Worm (Caenorhabditis elegans) whole organism, late embryonic: Measurements from ENCODE around the gene R09A8.1.

Source experiments
- C08G9.2 ChIP-seq: sonication (generic microtip); optimal IDR thresholded peaks from 2 replicates; lab custom pipeline; 2016; ENCODE audit warnings: mild to moderate bottlenecking, missing genetic modification characterization, moderate library complexity, missing compliant biosample characterization
- C38D4.7 ChIP-seq: fragments of 200-800 bp; sonication (Bioruptor generic); optimal IDR thresholded peaks from 2 replicates; lab custom pipeline; 2018; ENCODE audit warnings: mild to moderate bottlenecking, missing genetic modification characterization, moderate library complexity, missing compliant biosample characterization
- F13H6.1 ChIP-seq: sonication (generic microtip); optimal IDR thresholded peaks from 2 replicates; lab custom pipeline; 2016; ENCODE audit warnings: missing genetic modification characterization, missing compliant biosample characterization
- K02D7.2 ChIP-seq: sonication (generic microtip); optimal IDR thresholded peaks from 2 replicates; lab custom pipeline; 2017; ENCODE audit warnings: mild to moderate bottlenecking, missing genetic modification characterization, missing compliant biosample characterization
- K09A11.1 ChIP-seq: sonication (generic microtip); optimal IDR thresholded peaks from 2 replicates; lab custom pipeline; 2017; ENCODE audit warnings: antibody characterized with exemption, mild to moderate bottlenecking, missing genetic modification characterization, missing compliant biosample characterization; ENCODE audit not compliant: insufficient read depth
- T23F11.4 ChIP-seq: fragments of 200-800 bp; sonication (Bioruptor generic); optimal IDR thresholded peaks from 2 replicates; lab custom pipeline; 2018; ENCODE audit warnings: mild to moderate bottlenecking, missing genetic modification characterization, missing compliant biosample characterization
- ahr-1 ChIP-seq: sonication (generic microtip); optimal IDR thresholded peaks from 2 replicates; lab custom pipeline; 2016; ENCODE audit warnings: missing genetic modification characterization, missing compliant biosample characterization
- ama-1 ChIP-seq: fragments of 150-350 bp; optimal IDR thresholded peaks from 2 replicates; lab custom pipeline; 2014
- ceh-14 ChIP-seq: sonication (generic microtip); optimal IDR thresholded peaks from 2 replicates; lab custom pipeline; 2016; ENCODE audit warnings: missing genotype, missing genetic modification characterization, missing compliant biosample characterization
- ceh-18 ChIP-seq: sonication (generic microtip); optimal IDR thresholded peaks from 2 replicates; lab custom pipeline; 2016; ENCODE audit warnings: missing genetic modification characterization, missing compliant biosample characterization
- ceh-19 ChIP-seq: fragments of 200-800 bp; sonication (Bioruptor generic); optimal IDR thresholded peaks from 2 replicates; lab custom pipeline; 2018; ENCODE audit warnings: mild to moderate bottlenecking, missing genetic modification characterization, missing compliant biosample characterization
- ceh-22 ChIP-seq: sonication (generic microtip); optimal IDR thresholded peaks from 2 replicates; lab custom pipeline; 2017; ENCODE audit warnings: missing biosample characterization, missing genetic modification characterization
- ceh-24 ChIP-seq: sonication (generic microtip); optimal IDR thresholded peaks from 2 replicates; lab custom pipeline; 2016; ENCODE audit warnings: mild to moderate bottlenecking, missing genetic modification characterization, missing compliant biosample characterization
- ceh-31 ChIP-seq: sonication (generic microtip); optimal IDR thresholded peaks from 2 replicates; lab custom pipeline; 2016; ENCODE audit warnings: missing genetic modification characterization, missing compliant biosample characterization
- ceh-34 ChIP-seq: sonication (generic microtip); optimal IDR thresholded peaks from 2 replicates; lab custom pipeline; 2016; ENCODE audit warnings: mild to moderate bottlenecking, missing genetic modification characterization, missing compliant biosample characterization
- ceh-48 ChIP-seq: sonication (generic microtip); optimal IDR thresholded peaks from 2 replicates; lab custom pipeline; 2016; ENCODE audit warnings: missing genetic modification characterization, inconsistent platforms, missing compliant biosample characterization
- ceh-9 ChIP-seq: sonication (generic microtip); optimal IDR thresholded peaks from 2 replicates; lab custom pipeline; 2016; ENCODE audit warnings: mild to moderate bottlenecking, missing genetic modification characterization, inconsistent platforms, missing compliant biosample characterization
- dmd-4 ChIP-seq: sonication (generic microtip); optimal IDR thresholded peaks from 2 replicates; lab custom pipeline; 2016; ENCODE audit warnings: borderline replicate concordance, missing genetic modification characterization, missing compliant biosample characterization
- elt-2 ChIP-seq: sonication (generic microtip); optimal IDR thresholded peaks from 2 replicates; lab custom pipeline; 2016; ENCODE audit warnings: missing genetic modification reagents, missing genetic modification characterization, missing compliant biosample characterization
- eyg-1 ChIP-seq: sonication (generic microtip); optimal IDR thresholded peaks from 2 replicates; lab custom pipeline; 2016; ENCODE audit warnings: missing genotype, missing genetic modification characterization, missing compliant biosample characterization
- fax-1 ChIP-seq: sonication (generic microtip); optimal IDR thresholded peaks from 2 replicates; lab custom pipeline; 2016; ENCODE audit warnings: missing genotype, missing genetic modification characterization, missing compliant biosample characterization
- fkh-10 ChIP-seq: fragments of 150-350 bp; optimal IDR thresholded peaks from 2 replicates; lab custom pipeline; 2014; ENCODE audit warnings: missing biosample characterization, missing genetic modification reagents, missing genetic modification characterization
- fkh-6 ChIP-seq: sonication (generic microtip); optimal IDR thresholded peaks from 2 replicates; lab custom pipeline; 2016; ENCODE audit warnings: missing genetic modification characterization, missing compliant biosample characterization
- hlh-13 ChIP-seq: fragments of 200-800 bp; sonication (Bioruptor generic); optimal IDR thresholded peaks from 2 replicates; lab custom pipeline; 2018; ENCODE audit warnings: mild to moderate bottlenecking, missing genetic modification characterization, missing compliant biosample characterization
- hlh-30 ChIP-seq: sonication (generic microtip); optimal IDR thresholded peaks from 2 replicates; lab custom pipeline; 2017; ENCODE audit warnings: antibody characterized with exemption, missing genetic modification characterization, missing compliant biosample characterization; ENCODE audit not compliant: insufficient read depth
- hlh-6 ChIP-seq: sonication (generic microtip); optimal IDR thresholded peaks from 2 replicates; lab custom pipeline; 2016; ENCODE audit warnings: missing genotype, missing genetic modification characterization, missing compliant biosample characterization
- hlh-8 ChIP-seq: sonication (generic microtip); optimal IDR thresholded peaks from 2 replicates; lab custom pipeline; 2016; ENCODE audit warnings: missing genotype, missing genetic modification characterization, missing compliant biosample characterization
- lim-6 ChIP-seq: sonication (generic microtip); optimal IDR thresholded peaks from 2 replicates; lab custom pipeline; 2016; ENCODE audit warnings: missing genetic modification characterization, missing compliant biosample characterization
- lin-11 ChIP-seq: fragments of 200-800 bp; sonication (Bioruptor generic); optimal IDR thresholded peaks from 2 replicates; lab custom pipeline; 2018; ENCODE audit warnings: mild to moderate bottlenecking, missing genetic modification characterization, missing compliant biosample characterization
- madf-2 ChIP-seq: sonication (generic microtip); optimal IDR thresholded peaks from 2 replicates; lab custom pipeline; 2017; ENCODE audit warnings: missing genetic modification characterization, missing compliant biosample characterization
- mec-3 ChIP-seq: sonication (generic microtip); optimal IDR thresholded peaks from 2 replicates; lab custom pipeline; 2016; ENCODE audit warnings: borderline replicate concordance, missing genetic modification characterization, missing compliant biosample characterization
- nfya-1 ChIP-seq: sonication (generic microtip); optimal IDR thresholded peaks from 2 replicates; lab custom pipeline; 2017; ENCODE audit warnings: missing genetic modification characterization, mild to moderate bottlenecking, missing compliant biosample characterization, antibody characterized with exemption, moderate library complexity
- nhr-11 ChIP-seq: fragments of 150-350 bp; optimal IDR thresholded peaks from 2 replicates; lab custom pipeline; 2014; ENCODE audit warnings: missing biosample characterization, missing genetic modification characterization
- nhr-232 ChIP-seq: sonication (generic microtip); optimal IDR thresholded peaks from 2 replicates; lab custom pipeline; 2016; ENCODE audit warnings: missing genetic modification characterization, missing compliant biosample characterization
- npax-4 ChIP-seq: sonication (generic microtip); optimal IDR thresholded peaks from 2 replicates; lab custom pipeline; 2016; ENCODE audit warnings: missing genetic modification characterization, missing compliant biosample characterization
- odd-2 ChIP-seq: sonication (generic microtip); optimal IDR thresholded peaks from 2 replicates; lab custom pipeline; 2017; ENCODE audit warnings: antibody characterized with exemption, mild to moderate bottlenecking, missing genetic modification characterization, missing compliant biosample characterization
- pag-3 ChIP-seq: sonication (generic microtip); optimal IDR thresholded peaks from 2 replicates; lab custom pipeline; 2016; ENCODE audit warnings: missing compliant biosample characterization, missing genetic modification characterization, borderline replicate concordance
- pax-1 ChIP-seq: fragments of 150-350 bp; optimal IDR thresholded peaks from 2 replicates; lab custom pipeline; 2014; ENCODE audit warnings: missing biosample characterization, missing genetic modification characterization
- pha-2 ChIP-seq: sonication (generic microtip); optimal IDR thresholded peaks from 2 replicates; lab custom pipeline; 2017; ENCODE audit warnings: mild to moderate bottlenecking, missing genetic modification characterization, missing compliant biosample characterization
- pha-4 ChIP-seq: fragments of 150-350 bp; optimal IDR thresholded peaks from 2 replicates; lab custom pipeline; 2018; ENCODE audit warnings: missing biosample characterization, missing genetic modification reagents, missing genetic modification characterization
- pqm-1 ChIP-seq: sonication (generic microtip); optimal IDR thresholded peaks from 2 replicates; lab custom pipeline; 2016; ENCODE audit warnings: missing genetic modification characterization, missing compliant biosample characterization
- ref-2 ChIP-seq: sonication (generic microtip); optimal IDR thresholded peaks from 2 replicates; lab custom pipeline; 2016; ENCODE audit warnings: missing genetic modification characterization, missing compliant biosample characterization
- rnt-1 ChIP-seq: sonication (generic microtip); optimal IDR thresholded peaks from 2 replicates; lab custom pipeline; 2016; ENCODE audit warnings: missing genetic modification characterization, missing compliant biosample characterization
- sdc-2 ChIP-seq: sonication (generic microtip); optimal IDR thresholded peaks from 2 replicates; lab custom pipeline; 2016; ENCODE audit warnings: missing genotype, missing genetic modification characterization, missing compliant biosample characterization
- sox-2 ChIP-seq: fragments of 200-800 bp; sonication (Bioruptor generic); IDR thresholded peaks from 2 replicates; pipeline ENCODE4 v1.3.6; 2022; ENCODE audit warnings: missing genetic modification reagents, missing genetic modification characterization, missing compliant biosample characterization
- sox-4 ChIP-seq: sonication (generic microtip); optimal IDR thresholded peaks from 2 replicates; lab custom pipeline; 2017; ENCODE audit warnings: mild to moderate bottlenecking, missing genetic modification characterization, inconsistent platforms, missing compliant biosample characterization
- tbx-7 ChIP-seq: sonication (generic microtip); optimal IDR thresholded peaks from 2 replicates; lab custom pipeline; 2016; ENCODE audit warnings: missing genotype, missing genetic modification characterization, missing compliant biosample characterization
- ttx-3 ChIP-seq: sonication (generic microtip); optimal IDR thresholded peaks from 2 replicates; lab custom pipeline; 2016; ENCODE audit warnings: missing genetic modification reagents, missing genetic modification characterization, missing compliant biosample characterization
- unc-42 ChIP-seq: sonication (generic microtip); optimal IDR thresholded peaks from 2 replicates; lab custom pipeline; 2016; ENCODE audit warnings: missing genotype, missing genetic modification characterization, missing compliant biosample characterization
- unc-55 ChIP-seq: sonication (generic microtip); optimal IDR thresholded peaks from 2 replicates; lab custom pipeline; 2017; ENCODE audit warnings: missing biosample characterization, missing genetic modification reagents, missing genetic modification characterization
- unc-86 ChIP-seq: sonication (generic microtip); optimal IDR thresholded peaks from 2 replicates; lab custom pipeline; 2016; ENCODE audit warnings: missing genetic modification characterization, missing compliant biosample characterization

The R09A8.1 gene

ce11 chrX:12664443-12664842 lies 50.9 kb downstream of the R09A8.1 start:
- TF ChIP-seq lin-11 (tag; lab: Kevin White, UChicago), result no peak
- no peak for TF ChIP-seq ceh-31 (tag; lab: Kevin White, UChicago)
- no peak for TF ChIP-seq fkh-6 (tag; lab: Kevin White, UChicago)
- TF ChIP-seq npax-4, result no peak
- no peak for TF ChIP-seq ceh-24 (tag; lab: Kevin White, UChicago)
- TF ChIP-seq ahr-1, result no peak
- no peak for TF ChIP-seq sdc-2 (tag; lab: Kevin White, UChicago)
- TF ChIP-seq ref-2 (tag; lab: Kevin White, UChicago), result no peak
- TF ChIP-seq unc-42 (tag; lab: Kevin White, UChicago), result no peak
- no peak for TF ChIP-seq ceh-48
- no peak for TF ChIP-seq F13H6.1 (tag; lab: Kevin White, UChicago)
- TF ChIP-seq ama-1 (lab: Kevin White, UChicago), result no peak
- TF ChIP-seq pqm-1, result no peak
- no peak for TF ChIP-seq sox-2 (GFP tag; lab: Robert Waterston, UW)
- TF ChIP-seq ceh-18 (tag; lab: Kevin White, UChicago), result no peak
- TF ChIP-seq ceh-19, result no peak
- TF ChIP-seq T23F11.4, result no peak
- no peak for TF ChIP-seq sox-4 (tag; lab: Kevin White, UChicago)
- no peak for TF ChIP-seq pax-1 (tag; lab: Kevin White, UChicago)

DNA sequence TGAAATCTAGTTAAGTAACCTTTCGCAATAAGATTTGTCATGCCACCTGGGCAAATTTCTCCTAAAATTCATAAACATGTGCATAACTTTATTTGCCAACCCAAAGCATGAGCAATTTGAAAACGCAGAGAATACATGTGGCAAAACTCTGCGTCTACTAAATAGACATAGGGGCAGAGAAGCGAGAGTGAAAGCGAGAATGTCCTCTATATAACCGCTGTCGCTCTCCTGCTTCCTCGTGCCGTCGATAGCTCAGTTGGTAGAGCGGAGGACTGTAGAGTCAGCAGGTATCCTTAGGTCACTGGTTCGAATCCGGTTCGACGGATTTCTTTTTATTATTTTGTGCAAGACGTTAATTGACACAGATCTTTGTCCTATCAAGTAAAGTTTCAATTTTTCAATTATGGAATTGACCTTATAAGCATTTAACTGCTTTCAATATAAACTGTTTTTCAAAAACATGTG lies 51.5 kb downstream of the R09A8.1 start:
- TF ChIP-seq K02D7.2 (tag; lab: Kevin White, UChicago) (peak; percentile 87), K09A11.1 (tag; lab: Kevin White, UChicago) (peak; percentile 89), unc-42 (tag; lab: Kevin White, UChicago) (peak; percentile 80), lim-6 (tag; lab: Kevin White, UChicago) (peak; percentile 89), fax-1 (tag; lab: Kevin White, UChicago) (peak; percentile 92), hlh-8 (tag; lab: Kevin White, UChicago) (peak; percentile 85), ceh-31 (tag; lab: Kevin White, UChicago) (peak; percentile 72), pax-1 (tag; lab: Kevin White, UChicago) (no peak), mec-3 (tag; lab: Kevin White, UChicago) (peak; percentile 81), nhr-232 (tag; lab: Kevin White, UChicago) (peak; percentile 90), ceh-9 (tag; lab: Kevin White, UChicago) (peak; percentile 81), ceh-34 (tag; lab: Kevin White, UChicago) (peak; percentile 94), npax-4 (peak; percentile 84), unc-86 (tag; lab: Kevin White, UChicago) (peak; percentile 94), fkh-10 (peak; percentile 69), hlh-30 (tag; lab: Kevin White, UChicago) (peak; percentile 90), pha-4 (no peak), odd-2 (tag; lab: Kevin White, UChicago) (peak; percentile 63), pha-2 (tag; lab: Kevin White, UChicago) (peak; percentile 93), madf-2 (tag; lab: Kevin White, UChicago) (peak; percentile 93), eyg-1 (tag; lab: Kevin White, UChicago) (peak; percentile 91), nfya-1 (peak; percentile 70), hlh-6 (peak; percentile 95), ama-1 (lab: Kevin White, UChicago) (no peak), hlh-13 (GFP tag; lab: Kevin White, UChicago) (peak; percentile 85), ahr-1 (peak; percentile 94), C08G9.2 (tag; lab: Kevin White, UChicago) (peak; percentile 81), ceh-24 (tag; lab: Kevin White, UChicago) (peak; percentile 83), pqm-1 (peak; percentile 74), dmd-4 (tag; lab: Kevin White, UChicago) (peak; percentile 92), rnt-1 (peak; percentile 86), C38D4.7 (GFP tag; lab: Kevin White, UChicago) (peak; percentile 89), ttx-3 (tag; lab: Kevin White, UChicago) (peak; percentile 92), elt-2 (tag; lab: Kevin White, UChicago) (peak; percentile 92), ceh-14 (tag; lab: Kevin White, UChicago) (peak; percentile 93), pag-3 (tag; lab: Kevin White, UChicago) (peak; percentile 62), ceh-22 (tag; lab: Kevin White, UChicago) (no peak), nhr-11 (tag; lab: Kevin White, UChicago) (no peak), unc-55 (GFP tag; lab: Kevin White, UChicago) (no peak), sdc-2 (tag; lab: Kevin White, UChicago) (peak; percentile 89), tbx-7 (tag; lab: Kevin White, UChicago) (peak; percentile 42)
